In the genomic region with DNA sequence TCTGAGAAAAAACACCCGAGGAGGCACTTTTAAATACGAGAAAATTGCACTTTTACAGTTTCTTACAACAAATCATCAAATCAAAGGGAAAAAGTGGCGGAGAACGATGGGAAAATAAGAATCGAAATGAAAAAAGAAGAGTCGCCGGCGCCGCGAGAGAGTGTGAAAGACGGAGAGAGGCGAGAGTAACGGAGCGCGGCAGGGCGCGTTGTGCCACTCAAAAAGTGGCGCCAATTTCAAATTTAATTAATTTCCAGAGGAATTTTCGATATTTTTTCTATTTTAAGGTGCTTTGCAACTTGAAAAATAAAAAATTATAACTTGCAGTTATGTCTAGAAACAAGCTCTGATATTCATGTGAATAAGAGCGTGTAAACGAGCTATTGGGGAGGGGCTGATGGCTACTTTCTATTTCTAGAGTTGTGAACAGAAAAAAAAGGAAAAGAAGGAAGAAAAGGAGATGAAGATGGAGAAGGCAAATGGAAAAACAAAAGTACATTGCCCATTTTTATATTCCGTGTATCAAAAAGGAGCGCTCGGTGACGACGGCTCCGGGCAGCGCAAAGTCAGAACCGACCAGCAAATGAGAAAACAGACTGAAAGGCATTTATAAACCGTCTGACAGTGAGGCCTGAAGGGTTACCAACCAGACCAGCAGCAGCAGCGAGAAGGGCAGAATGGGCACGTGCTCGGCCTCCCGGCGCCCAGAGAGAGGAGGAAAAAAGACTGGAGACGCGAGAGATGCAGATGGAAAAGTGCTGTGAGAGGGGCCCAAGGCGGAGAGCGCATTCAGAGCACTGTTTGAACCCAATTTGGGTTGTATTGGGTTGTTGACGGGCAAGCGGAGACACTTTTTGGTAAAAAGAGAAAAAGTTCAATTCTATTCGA, we compare ENCODE assay signal across 5 worm cellular contexts.
TF ChIP-seq lines count a peak whose summit lies in the region.

No protein-coding gene starts in this region.

TF ChIP-seq in whole organism, L1 larva, 84 proteins besides CTCF, POLR2A, EP300 and RAD21 (continued from another document and continues in another):
- TF ChIP-seq swsn-7 (tag; optimal IDR thresholded peaks at IDR 0.05; lab: Kevin White, UChicago) (peak; percentile 19), lin-39 (tag; optimal IDR thresholded peaks at IDR 0.05; lab: Kevin White, UChicago) (no peak), F16B12.6 (tag; optimal IDR thresholded peaks at IDR 0.05; lab: Kevin White, UChicago) (no peak), vab-15 (tag; optimal IDR thresholded peaks at IDR 0.05; lab: Kevin White, UChicago) (peak; percentile 41), ama-1 (optimal IDR thresholded peaks at IDR 0.05; lab: Kevin White, UChicago) (no peak), dsc-1 (tag; optimal IDR thresholded peaks at IDR 0.05; lab: Kevin White, UChicago) (peak; percentile 25), nhr-237 (tag; optimal IDR thresholded peaks at IDR 0.05; lab: Kevin White, UChicago) (no peak), unc-30 (tag; optimal IDR thresholded peaks at IDR 0.05; lab: Kevin White, UChicago) (no peak), lsy-2 (tag; optimal IDR thresholded peaks at IDR 0.05; lab: Kevin White, UChicago) (peak; percentile 17 to 35), C04F5.9 (tag; optimal IDR thresholded peaks at IDR 0.05; lab: Kevin White, UChicago) (no peak), hlh-17 (GFP tag; optimal IDR thresholded peaks at IDR 0.05; lab: Kevin White, UChicago; ENCODE audit: borderline replicate concordance) (no peak), nhr-11 (tag; optimal IDR thresholded peaks at IDR 0.05; lab: Kevin White, UChicago) (no peak), C16A3.4 (tag; optimal IDR thresholded peaks at IDR 0.05; lab: Kevin White, UChicago) (peak; percentile 54), irx-1 (tag; optimal IDR thresholded peaks at IDR 0.05; lab: Kevin White, UChicago) (no peak), lin-14 (GFP tag; optimal IDR thresholded peaks at IDR 0.05; lab: Kevin White, UChicago) (peak; percentile 55), xbp-1 (tag; optimal IDR thresholded peaks at IDR 0.05; lab: Kevin White, UChicago) (no peak), aly-2 (tag; optimal IDR thresholded peaks at IDR 0.05; lab: Kevin White, UChicago) (no peak), egl-27 (tag; optimal IDR thresholded peaks at IDR 0.05; lab: Kevin White, UChicago) (no peak), ceh-82 (tag; optimal IDR thresholded peaks at IDR 0.05; lab: Kevin White, UChicago) (peak in 2 of 3 experiments; percentile 14 to 23), blmp-1 (tag; optimal IDR thresholded peaks at IDR 0.05; lab: Kevin White, UChicago) (peak; percentile 6), efl-1 (optimal IDR thresholded peaks at IDR 0.05; lab: Kevin White, UChicago) (peak; percentile 57 to 77), efl-1 (GFP tag; optimal IDR thresholded peaks at IDR 0.05 in 1 of 2; lab: Kevin White, UChicago) (peak; percentile 78 to 97), jun-1 (tag; optimal IDR thresholded peaks at IDR 0.05; lab: Kevin White, UChicago) (no peak), hpl-2 (GFP tag; optimal IDR thresholded peaks at IDR 0.05; lab: Kevin White, UChicago) (no peak), grh-1 (GFP tag; IDR thresholded peaks at IDR 0.05; lab: Robert Waterston, UW) (no peak)

TF ChIP-seq in whole organism, L2 larva, 48 proteins besides CTCF, POLR2A, EP300 and RAD21 (continued from another document and continues in another):
- no peak for TF ChIP-seq nhr-21 (tag; optimal IDR thresholded peaks at IDR 0.05; lab: Kevin White, UChicago)
- TF ChIP-seq snpc-4 (tag; optimal IDR thresholded peaks at IDR 0.05; lab: Kevin White, UChicago), result no peak
- no peak for TF ChIP-seq crh-2 (tag; optimal IDR thresholded peaks at IDR 0.05; lab: Kevin White, UChicago)
- TF ChIP-seq nhr-25 (tag; optimal IDR thresholded peaks at IDR 0.05; lab: Kevin White, UChicago), result no peak
- no peak for TF ChIP-seq mbf-1 (tag; optimal IDR thresholded peaks at IDR 0.05; lab: Kevin White, UChicago)
- no peak for TF ChIP-seq ama-1 (optimal IDR thresholded peaks at IDR 0.05; lab: Kevin White, UChicago)
- no peak for TF ChIP-seq elt-1 (tag; optimal IDR thresholded peaks at IDR 0.05; lab: Kevin White, UChicago)
- TF ChIP-seq aly-2 (tag; optimal IDR thresholded peaks at IDR 0.05; lab: Kevin White, UChicago), result no peak
- TF ChIP-seq ztf-1 (GFP tag; conservative IDR thresholded peaks at IDR 0.05; lab: Robert Waterston, UW), result no peak
- no peak for TF ChIP-seq Y55F3AM.14 (GFP tag; optimal IDR thresholded peaks at IDR 0.05; lab: Kevin White, UChicago)
- TF ChIP-seq ztf-4 (tag; optimal IDR thresholded peaks at IDR 0.05; lab: Kevin White, UChicago), result no peak
- no peak for TF ChIP-seq egl-27 (tag; optimal IDR thresholded peaks at IDR 0.05; lab: Kevin White, UChicago)
- TF ChIP-seq unc-55 (GFP tag; optimal IDR thresholded peaks at IDR 0.05; lab: Kevin White, UChicago), result peak; percentile 31
- TF ChIP-seq nhr-10 (tag; optimal IDR thresholded peaks at IDR 0.05; lab: Kevin White, UChicago), result no peak
- TF ChIP-seq R02D3.7 (tag; optimal IDR thresholded peaks at IDR 0.05; lab: Kevin White, UChicago), result no peak
- peak; percentile 71 to 85 for TF ChIP-seq mdl-1 (tag; optimal IDR thresholded peaks at IDR 0.05; lab: Kevin White, UChicago)
- no peak for TF ChIP-seq ztf-11 (tag; optimal IDR thresholded peaks at IDR 0.05; lab: Kevin White, UChicago)
- TF ChIP-seq nhr-11 (tag; optimal IDR thresholded peaks at IDR 0.05; lab: Kevin White, UChicago), result no peak
- TF ChIP-seq gmeb-1 (tag; optimal IDR thresholded peaks at IDR 0.05; lab: Kevin White, UChicago), result peak; percentile 41
- no peak for TF ChIP-seq peb-1 (tag; optimal IDR thresholded peaks at IDR 0.05; lab: Kevin White, UChicago)
- no peak for TF ChIP-seq unc-62 (GFP tag; optimal IDR thresholded peaks at IDR 0.05; lab: Kevin White, UChicago)
- TF ChIP-seq lin-39 (tag; optimal IDR thresholded peaks at IDR 0.05; lab: Kevin White, UChicago), result no peak
- no peak for TF ChIP-seq lin-11 (tag; optimal IDR thresholded peaks at IDR 0.05; lab: Kevin White, UChicago)
- TF ChIP-seq F13H6.1 (tag; optimal IDR thresholded peaks at IDR 0.05; lab: Kevin White, UChicago), result peak; percentile 56
- TF ChIP-seq nhr-12 (tag; optimal IDR thresholded peaks at IDR 0.05; lab: Kevin White, UChicago), result no peak
- TF ChIP-seq lin-13 (GFP tag; optimal IDR thresholded peaks at IDR 0.05; lab: Kevin White, UChicago), result no peak
- no peak for TF ChIP-seq nhr-23 (tag; optimal IDR thresholded peaks at IDR 0.05; lab: Kevin White, UChicago)

TF ChIP-seq in whole organism, L3 larva, 47 proteins besides CTCF, POLR2A, EP300 and RAD21 (continued from another document):
- TF ChIP-seq egl-5 (tag; optimal IDR thresholded peaks at IDR 0.05; lab: Kevin White, UChicago), result no peak
- no peak for TF ChIP-seq nhr-77 (tag; optimal IDR thresholded peaks at IDR 0.05; lab: Kevin White, UChicago)
- TF ChIP-seq nfya-1 (tag; optimal IDR thresholded peaks at IDR 0.05; lab: Kevin White, UChicago; ENCODE audit: insufficient read depth), result peak; percentile 32

TF ChIP-seq in whole organism, L4 larva, 104 proteins besides CTCF, POLR2A, EP300 and RAD21 (continued from another document and continues in another):
- TF ChIP-seq Y75B8A.6 (GFP tag; IDR thresholded peaks at IDR 0.05; lab: Robert Waterston, UW), result no peak
- no peak for TF ChIP-seq zfp-2 (tag; optimal IDR thresholded peaks at IDR 0.05; lab: Kevin White, UChicago)
- TF ChIP-seq T26A8.4 (GFP tag; IDR thresholded peaks at IDR 0.05; lab: Robert Waterston, UW), result 0 out of 2 replicates have a peak, but pooled peaks have one; percentile 27
- 0 out of 2 replicates have a peak, but pooled peaks have one; percentile 9 for TF ChIP-seq lin-29 (GFP tag; IDR thresholded peaks at IDR 0.05; lab: Robert Waterston, UW)
- peak; percentile 51 for TF ChIP-seq nhr-77 (tag; optimal IDR thresholded peaks at IDR 0.05; lab: Kevin White, UChicago)
- TF ChIP-seq ceh-20 (GFP tag; IDR thresholded peaks at IDR 0.05; lab: Robert Waterston, UW), result peak; percentile 32; the same call in 1 of the 2 replicates
- peak in 1 of 2 experiments; percentile 97 for TF ChIP-seq unc-62 (GFP tag; optimal IDR thresholded peaks at IDR 0.05 in 1 of 2; lab: Kevin White, UChicago)
- TF ChIP-seq unc-62 (tag; optimal IDR thresholded peaks at IDR 0.05; lab: Kevin White, UChicago), result no peak
- 0 out of 2 replicates have a peak, but pooled peaks have one; percentile 39 for TF ChIP-seq tra-1 (GFP tag; IDR thresholded peaks at IDR 0.05; lab: Robert Waterston, UW)
- TF ChIP-seq lin-1 (GFP tag; IDR thresholded peaks at IDR 0.05; lab: Robert Waterston, UW), result 0 out of 2 replicates have a peak, but pooled peaks have one; percentile 49
- no peak for TF ChIP-seq zag-1 (tag; optimal IDR thresholded peaks at IDR 0.05; lab: Kevin White, UChicago)
- TF ChIP-seq tag-97 (GFP tag; IDR thresholded peaks at IDR 0.05; lab: Robert Waterston, UW), result no peak
- no peak for TF ChIP-seq php-3 (GFP tag; IDR thresholded peaks at IDR 0.05; lab: Robert Waterston, UW)
- no peak for TF ChIP-seq nhr-76 (tag; optimal IDR thresholded peaks at IDR 0.05; lab: Kevin White, UChicago)
- TF ChIP-seq ctbp-1 (GFP tag; IDR thresholded peaks at IDR 0.05; lab: Robert Waterston, UW), result peak; percentile 35; the same call in 1 of the 2 replicates
- peak; percentile 45; the same call in 1 of the 2 replicates for TF ChIP-seq lim-7 (GFP tag; IDR thresholded peaks at IDR 0.05; lab: Robert Waterston, UW)
- TF ChIP-seq aha-1 (tag; lab: Kevin White, UChicago), result peak; percentile 99
- TF ChIP-seq mes-2 (tag; optimal IDR thresholded peaks at IDR 0.05; lab: Kevin White, UChicago; ENCODE audit: poor library complexity, severe bottlenecking), result peak; percentile 48
- peak; percentile 32 for TF ChIP-seq ama-1 (optimal IDR thresholded peaks at IDR 0.05; lab: Kevin White, UChicago)
- TF ChIP-seq F10B5.3 (tag; optimal IDR thresholded peaks at IDR 0.05; lab: Kevin White, UChicago), result no peak
- peak; percentile 40; the same call in 1 of the 2 replicates for TF ChIP-seq dmd-8 (GFP tag; IDR thresholded peaks at IDR 0.05; lab: Robert Waterston, UW)
- peak; percentile 7 for TF ChIP-seq T20F7.1 (GFP tag; optimal IDR thresholded peaks at IDR 0.05; lab: Kevin White, UChicago)
- TF ChIP-seq hlh-30 (tag; optimal IDR thresholded peaks at IDR 0.05; lab: Kevin White, UChicago; ENCODE audit: insufficient read depth), result peak; percentile 89
- no peak for TF ChIP-seq fkh-10 (GFP tag; optimal IDR thresholded peaks at IDR 0.05; lab: Kevin White, UChicago)
- TF ChIP-seq mdl-1 (tag; optimal IDR thresholded peaks at IDR 0.05; lab: Kevin White, UChicago), result peak; percentile 71 to 92
- peak; percentile 92 for TF ChIP-seq set-16 (GFP tag; IDR thresholded peaks at IDR 0.05; lab: Robert Waterston, UW)
- TF ChIP-seq lin-38 (GFP tag; IDR thresholded peaks at IDR 0.05; lab: Robert Waterston, UW), result peak; percentile 68
- TF ChIP-seq hif-1 (tag; optimal IDR thresholded peaks at IDR 0.05; lab: Kevin White, UChicago), result peak in 1 of 2 experiments; percentile 6
- no peak for TF ChIP-seq attf-4 (tag; optimal IDR thresholded peaks at IDR 0.05; lab: Kevin White, UChicago)
- TF ChIP-seq R02D3.7 (tag; optimal IDR thresholded peaks at IDR 0.05; lab: Kevin White, UChicago), result no peak
- TF ChIP-seq saeg-2 (GFP tag; IDR thresholded peaks at IDR 0.05; lab: Robert Waterston, UW), result 0 out of 2 replicates have a peak, but pooled peaks have one; percentile 11
- peak in 1 of 2 experiments; percentile 15 for TF ChIP-seq daf-16 (GFP tag; optimal IDR thresholded peaks at IDR 0.05; lab: Kevin White, UChicago)
- peak; percentile 71 for TF ChIP-seq daf-16 (tag; optimal IDR thresholded peaks at IDR 0.05; lab: Kevin White, UChicago)
- TF ChIP-seq arid-1 (GFP tag; conservative IDR thresholded peaks at IDR 0.05; lab: Robert Waterston, UW), result peak; percentile 74

TF ChIP-seq in whole organism, young adult, 124 proteins besides CTCF, POLR2A, EP300 and RAD21 (continued from another document and continues in another):
- peak; percentile 33 for TF ChIP-seq lsl-1 (GFP tag; optimal IDR thresholded peaks at IDR 0.05; lab: Kevin White, UChicago)
- no peak for TF ChIP-seq nhr-90 (tag; optimal IDR thresholded peaks at IDR 0.05; lab: Kevin White, UChicago)
- peak; percentile 96 for TF ChIP-seq zfh-2 (GFP tag; conservative IDR thresholded peaks at IDR 0.05; lab: Robert Waterston, UW)
- TF ChIP-seq lsy-27 (tag; optimal IDR thresholded peaks at IDR 0.05; lab: Kevin White, UChicago; ENCODE audit: borderline replicate concordance, insufficient read depth), result no peak
- no peak for TF ChIP-seq madf-8 (GFP tag; conservative IDR thresholded peaks at IDR 0.05; lab: Robert Waterston, UW)
- no peak for TF ChIP-seq hlh-12 (tag; optimal IDR thresholded peaks at IDR 0.05; lab: Kevin White, UChicago)
- no peak for TF ChIP-seq repo-1 (tag; optimal IDR thresholded peaks at IDR 0.05; lab: Kevin White, UChicago)
- no peak for TF ChIP-seq die-1 (tag; optimal IDR thresholded peaks at IDR 0.05; lab: Kevin White, UChicago)
- TF ChIP-seq F33H1.4 (GFP tag; IDR thresholded peaks at IDR 0.05; lab: Robert Waterston, UW), result peak; percentile 50
- TF ChIP-seq lin-35 (GFP tag; optimal IDR thresholded peaks at IDR 0.05; lab: Kevin White, UChicago), result no peak
- TF ChIP-seq C17E4.6 (GFP tag; IDR thresholded peaks at IDR 0.05; lab: Robert Waterston, UW), result no peak
- TF ChIP-seq ets-4 (GFP tag; optimal IDR thresholded peaks at IDR 0.05; lab: Kevin White, UChicago), result no peak
- peak; percentile 56 for TF ChIP-seq efl-1 (GFP tag; optimal IDR thresholded peaks at IDR 0.05; lab: Kevin White, UChicago)
- no peak for TF ChIP-seq him-1 (tag; optimal IDR thresholded peaks at IDR 0.05; lab: Kevin White, UChicago)
- TF ChIP-seq K12H6.12 (tag; optimal IDR thresholded peaks at IDR 0.05; lab: Kevin White, UChicago), result no peak
- no peak for TF ChIP-seq mel-28 (tag; optimal IDR thresholded peaks at IDR 0.05; lab: Kevin White, UChicago; ENCODE audit: borderline replicate concordance)
- no peak for TF ChIP-seq ztf-26 (tag; optimal IDR thresholded peaks at IDR 0.05; lab: Kevin White, UChicago)
- no peak for TF ChIP-seq F49E8.2 (tag; optimal IDR thresholded peaks at IDR 0.05; lab: Kevin White, UChicago; ENCODE audit: insufficient read depth)
- no peak for TF ChIP-seq B0261.1 (tag; optimal IDR thresholded peaks at IDR 0.05; lab: Kevin White, UChicago)
- TF ChIP-seq F52B5.7 (tag; optimal IDR thresholded peaks at IDR 0.05; lab: Kevin White, UChicago), result peak; percentile 47
- 0 out of 2 replicates have a peak, but pooled peaks have one; percentile 34 for TF ChIP-seq aptf-3 (GFP tag; IDR thresholded peaks at IDR 0.05; lab: Robert Waterston, UW)
- no peak for TF ChIP-seq ztf-28 (GFP tag; IDR thresholded peaks at IDR 0.05; lab: Robert Waterston, UW)
- TF ChIP-seq ccch-3 (GFP tag; optimal IDR thresholded peaks at IDR 0.05; lab: Kevin White, UChicago), result no peak
- TF ChIP-seq rec-8 (tag; optimal IDR thresholded peaks at IDR 0.05; lab: Kevin White, UChicago), result no peak
- TF ChIP-seq attf-5 (GFP tag; optimal IDR thresholded peaks at IDR 0.05; lab: Kevin White, UChicago), result peak; percentile 64
- TF ChIP-seq Y53G8AR.9 (GFP tag; conservative IDR thresholded peaks at IDR 0.05; lab: Robert Waterston, UW), result no peak
- TF ChIP-seq chd-7 (tag; optimal IDR thresholded peaks at IDR 0.05; lab: Kevin White, UChicago), result peak; percentile 79
- no peak for TF ChIP-seq T07F8.4 (tag; optimal IDR thresholded peaks at IDR 0.05; lab: Kevin White, UChicago)
- TF ChIP-seq egl-44 (GFP tag; IDR thresholded peaks at IDR 0.05; lab: Robert Waterston, UW), result peak; percentile 65; the same call in 1 of the 2 replicates
- peak; percentile 4 for TF ChIP-seq dpl-1 (GFP tag; optimal IDR thresholded peaks at IDR 0.05; lab: Kevin White, UChicago)
- TF ChIP-seq ceh-27 (GFP tag; optimal IDR thresholded peaks at IDR 0.05; lab: Kevin White, UChicago), result no peak
- peak; percentile 81 for TF ChIP-seq hmg-1.2 (GFP tag; IDR thresholded peaks at IDR 0.05; lab: Robert Waterston, UW)
- TF ChIP-seq snpc-1.1 (tag; optimal IDR thresholded peaks at IDR 0.05; lab: Kevin White, UChicago; ENCODE audit: insufficient read depth), result no peak
- TF ChIP-seq sdz-38 (tag; optimal IDR thresholded peaks at IDR 0.05; lab: Kevin White, UChicago), result no peak
- no peak for TF ChIP-seq madf-10 (tag; optimal IDR thresholded peaks at IDR 0.05; lab: Kevin White, UChicago)
- TF ChIP-seq ceh-100 (GFP tag; IDR thresholded peaks at IDR 0.05; lab: Robert Waterston, UW), result no peak
- TF ChIP-seq snpc-3.4 (tag; optimal IDR thresholded peaks at IDR 0.05; lab: Kevin White, UChicago), result peak; percentile 23
- TF ChIP-seq ceh-79 (tag; optimal IDR thresholded peaks at IDR 0.05; lab: Kevin White, UChicago), result no peak
- peak; percentile 55; the same call in 1 of the 2 replicates for TF ChIP-seq K11D2.4 (GFP tag; IDR thresholded peaks at IDR 0.05; lab: Robert Waterston, UW)
- no peak for TF ChIP-seq T26A5.8 (tag; optimal IDR thresholded peaks at IDR 0.05; lab: Kevin White, UChicago)
- no peak for TF ChIP-seq Y53F4B.3 (GFP tag; IDR thresholded peaks at IDR 0.05; lab: Robert Waterston, UW)
- no peak for TF ChIP-seq ztf-22 (GFP tag; optimal IDR thresholded peaks at IDR 0.05; lab: Kevin White, UChicago)
